Worm (Caenorhabditis elegans): ENCODE results near the gene ptpn-22.

DNA sequence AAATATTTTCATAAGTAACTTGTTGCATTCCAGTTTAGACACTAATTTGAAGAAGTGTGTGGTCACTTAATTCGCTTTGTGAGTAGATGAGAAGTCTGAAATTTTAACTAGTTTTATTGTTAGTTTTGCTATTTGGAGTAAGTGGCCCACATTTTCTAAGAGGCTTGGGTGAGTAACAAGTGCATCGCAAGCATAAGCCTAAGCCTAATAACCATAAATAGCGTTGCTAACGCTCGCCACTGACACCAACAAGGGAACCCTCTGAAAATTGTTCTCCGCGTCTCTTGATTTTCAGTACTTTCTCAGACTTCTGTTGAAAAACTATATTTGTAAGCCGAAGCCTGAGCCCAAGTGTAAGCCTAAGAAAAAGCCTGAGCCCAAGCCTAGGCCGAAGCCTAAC, 15.8 kb downstream of the ptpn-22 start, which contains the start of gene epic-3:
- no peak for TF ChIP-seq nhr-28 (tag; optimal IDR thresholded peaks at IDR 0.05)
- no peak for TF ChIP-seq blmp-1 (tag; optimal IDR thresholded peaks at IDR 0.05)
- TF ChIP-seq snpc-4 (tag; optimal IDR thresholded peaks at IDR 0.05): no peak
